Fruit fly (Drosophila melanogaster) whole organism, larva: Measurements from ENCODE around the gene Epg5.

Source experiments
- noc ChIP-seq: fragments of 200-800 bp; sonication (Bioruptor generic); optimal IDR thresholded peaks from 3 replicates; lab custom pipeline; 2019; ENCODE audit warnings: missing biosample characterization, mild to moderate bottlenecking, missing genetic modification characterization, moderate library complexity

Gene Epg5

DNA sequence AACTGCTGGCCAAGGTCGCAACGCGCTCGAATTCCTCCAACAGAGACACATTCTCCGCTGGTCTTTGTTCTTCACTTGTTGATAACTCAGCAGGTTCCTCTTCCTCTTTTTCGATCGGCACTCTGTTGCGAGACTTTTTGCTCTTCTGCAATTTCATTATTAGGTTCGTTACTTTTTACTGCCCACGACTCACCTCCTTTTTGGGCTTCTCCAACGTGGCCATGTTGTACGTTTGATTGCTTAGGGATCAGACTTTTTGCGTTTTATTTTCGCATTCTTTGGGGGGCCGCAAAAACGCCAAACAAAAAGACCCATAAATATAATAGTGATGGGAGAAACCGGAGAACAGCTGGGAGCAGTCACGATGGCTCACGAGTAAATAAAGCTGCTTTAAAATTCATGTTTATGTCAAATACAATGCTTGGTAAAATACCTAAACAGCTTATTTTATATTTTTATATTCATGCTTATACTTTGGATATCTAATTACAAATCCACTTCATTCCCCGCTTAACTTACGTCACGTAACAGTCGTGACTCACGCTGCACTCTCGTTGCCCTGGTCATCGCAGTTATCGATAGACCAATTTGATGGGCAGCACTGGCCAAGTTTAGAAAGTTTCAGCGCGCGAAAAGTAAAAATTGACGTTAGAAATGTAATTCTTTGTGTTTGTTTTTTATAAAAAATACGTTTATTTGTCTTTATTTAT lies at the start of gene Epg5:
TSS of gene Epg5 (minus strand) at position 326 of the 710 bp plus-strand sequence.
- TF ChIP-seq noc (tag; lab: Kevin White, UChicago): no peak

DNA sequence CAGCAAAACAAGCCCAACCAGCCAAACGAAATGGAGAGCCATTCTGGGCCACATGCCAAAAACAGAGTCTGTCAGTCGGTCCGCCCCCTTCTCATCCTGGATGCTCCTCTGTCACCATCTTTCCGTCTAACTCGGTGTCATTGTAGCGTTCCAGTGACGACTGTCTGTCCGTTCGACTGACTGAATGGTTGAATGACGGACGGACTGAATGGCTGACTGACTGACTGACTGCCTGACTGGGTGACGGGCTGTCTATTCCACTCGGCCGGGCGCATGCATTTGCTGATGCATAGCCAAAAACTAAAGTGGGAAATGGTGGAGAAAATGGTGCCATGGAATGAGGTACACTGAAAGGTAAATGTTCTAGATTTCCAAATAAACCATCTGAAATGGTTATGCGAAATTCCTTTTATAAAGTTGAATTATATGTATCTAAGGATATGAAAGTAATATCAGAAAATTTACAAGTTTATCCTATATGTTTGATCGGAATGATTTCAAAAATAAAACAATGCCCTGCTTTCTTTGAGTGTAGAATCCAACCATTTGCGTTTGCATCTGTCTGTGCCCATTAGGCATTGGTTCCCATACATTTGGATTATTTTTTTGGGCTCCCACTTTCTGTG lies 45.7 kb upstream of the Epg5 start:
- TF ChIP-seq noc (tag; lab: Kevin White, UChicago): no peak

DNA sequence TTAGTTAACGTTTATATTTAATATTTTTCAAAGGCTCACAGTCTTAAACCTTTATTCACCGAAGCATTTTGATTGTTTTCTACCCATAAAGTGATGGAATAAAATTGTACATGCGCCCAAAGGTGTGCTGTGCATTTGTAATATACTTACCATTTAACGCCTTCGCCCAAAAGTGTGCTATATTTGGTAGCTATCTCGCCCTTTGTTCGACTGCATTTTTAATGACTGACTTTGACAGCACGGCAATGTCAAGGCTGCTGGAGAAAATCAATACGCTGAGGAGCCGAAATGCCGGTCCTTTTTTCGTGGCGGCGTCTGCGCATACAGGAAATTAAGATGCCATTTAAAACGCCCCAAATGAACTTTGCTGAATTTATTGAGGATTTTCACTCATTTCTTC lies 40.1 kb upstream of the Epg5 start:
- TF ChIP-seq noc (tag; lab: Kevin White, UChicago): no peak

- no peak for TF ChIP-seq noc (tag; lab: Kevin White, UChicago)
Observed at dm6 chr3R:18796256-18796655, 37.6 kb upstream of the Epg5 start.

- TF ChIP-seq noc (tag; lab: Kevin White, UChicago): peak; percentile 17
Observed at dm6 chr3R:18795000-18795810, 36.5 kb upstream of the Epg5 start, which contains the start of gene CG7720. Gene CG7720, minus strand, starts transcription at chr3R:18795169.

- TF ChIP-seq noc (tag; lab: Kevin White, UChicago): no peak
Observed at dm6 chr3R:18794051-18794450, 35.4 kb upstream of the Epg5 start.

- no peak for TF ChIP-seq noc (tag; lab: Kevin White, UChicago)
Observed at dm6 chr3R:18790619-18791018, 31.9 kb upstream of the Epg5 start.

DNA sequence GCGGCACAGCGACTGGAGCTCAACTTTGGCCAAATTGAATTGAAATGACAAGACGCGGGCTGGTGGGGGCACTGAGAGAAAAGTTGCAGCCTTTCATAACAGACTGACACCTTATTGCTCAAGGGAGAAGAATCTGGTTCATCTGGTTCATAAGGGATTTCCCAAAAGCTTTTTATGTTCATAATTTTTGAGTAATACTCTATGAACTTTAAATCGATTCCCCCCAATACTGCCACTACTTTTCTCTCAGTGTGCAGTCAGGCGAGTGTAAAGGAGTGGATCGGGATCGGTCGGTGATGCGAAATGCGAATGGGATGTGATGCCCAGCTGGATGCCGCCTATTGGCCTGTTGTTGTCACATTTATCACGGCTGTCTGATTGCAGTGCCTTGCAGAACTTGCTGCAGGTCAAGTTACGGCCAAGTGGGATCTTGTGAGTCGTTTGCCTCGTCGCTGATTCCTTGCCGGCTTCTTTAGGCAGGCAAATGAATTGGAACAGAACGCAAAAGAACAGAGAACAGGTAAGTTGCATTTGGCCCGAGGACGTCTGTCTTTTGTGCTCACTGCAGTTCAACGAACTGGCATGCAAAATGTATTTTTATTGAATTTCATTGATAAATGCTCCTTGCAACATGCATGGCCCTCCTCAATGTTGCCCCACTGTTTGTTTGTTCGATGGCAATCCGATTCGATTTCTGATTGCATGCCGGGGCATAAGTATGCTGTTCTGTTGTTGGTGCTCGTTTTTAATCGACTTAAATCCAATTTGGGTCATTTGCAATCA lies 29.9 kb upstream of the Epg5 start:
- no peak for TF ChIP-seq noc (tag; lab: Kevin White, UChicago)

dm6 chr3R:18787237-18787636 lies 28.6 kb upstream of the Epg5 start:
- no peak for TF ChIP-seq noc (tag; lab: Kevin White, UChicago)

DNA sequence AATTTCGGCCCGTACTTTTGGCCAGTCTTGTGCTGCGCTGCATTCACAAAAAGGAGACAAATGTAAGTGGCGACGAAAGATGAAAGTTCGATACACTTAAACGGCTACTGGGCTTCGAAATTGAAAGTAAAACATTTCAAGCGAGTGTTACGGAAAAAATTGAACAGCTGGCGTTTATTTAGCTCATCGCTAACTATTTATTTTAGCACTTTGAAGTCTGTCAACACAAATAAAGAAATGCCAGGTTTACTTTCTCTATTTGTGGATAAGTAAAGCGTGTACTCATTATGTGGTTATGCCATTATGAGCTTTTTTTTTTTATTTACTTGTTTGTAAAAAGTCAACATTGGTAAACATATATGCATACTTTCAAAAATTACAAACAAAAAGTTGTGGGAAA lies 27.1 kb upstream of the Epg5 start:
- peak; percentile 53 for TF ChIP-seq noc (tag; lab: Kevin White, UChicago)

DNA sequence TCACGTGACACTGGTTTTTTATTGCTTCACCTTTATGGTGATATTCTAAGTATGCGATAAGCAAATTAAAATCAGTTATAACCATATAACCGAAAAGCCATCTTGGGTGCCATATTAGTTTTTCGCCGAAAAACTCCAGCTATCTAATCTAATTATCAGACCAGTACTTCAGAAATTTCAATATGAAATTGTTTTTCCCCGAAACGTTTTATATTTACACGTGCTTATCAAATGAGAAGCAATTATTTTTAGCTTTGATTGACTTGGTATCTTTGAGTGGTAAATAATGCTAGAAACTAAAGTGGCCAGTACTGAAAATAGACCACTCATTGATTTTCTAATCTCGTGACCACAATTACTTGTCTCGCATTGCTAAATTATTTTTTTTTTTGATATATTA lies 24.5 kb upstream of the Epg5 start:
- no peak for TF ChIP-seq noc (tag; lab: Kevin White, UChicago)

dm6 chr3R:18749786-18750185 lies 8.9 kb downstream of the Epg5 start:
- TF ChIP-seq noc (tag; lab: Kevin White, UChicago): no peak

DNA sequence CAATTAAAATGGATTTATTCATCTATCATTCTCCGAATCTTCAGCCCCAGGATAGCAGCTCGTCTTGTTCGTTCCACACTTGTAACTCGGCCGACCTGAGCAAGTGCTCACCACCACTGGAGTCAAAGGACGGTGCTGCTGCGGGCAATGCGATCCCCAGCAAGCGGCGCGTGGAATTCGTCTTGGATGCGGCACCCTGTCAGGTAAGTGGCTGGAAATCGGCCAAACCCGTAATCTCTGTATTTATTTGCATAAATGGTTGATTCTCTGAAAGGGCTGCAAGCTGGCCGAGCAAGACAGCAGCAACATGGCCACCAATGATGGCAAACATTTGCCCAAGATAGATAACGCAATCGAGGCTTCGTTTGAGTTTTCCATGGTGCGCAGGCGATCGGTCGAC lies 10.6 kb downstream of the Epg5 start:
- TF ChIP-seq noc (tag; lab: Kevin White, UChicago): no peak

DNA sequence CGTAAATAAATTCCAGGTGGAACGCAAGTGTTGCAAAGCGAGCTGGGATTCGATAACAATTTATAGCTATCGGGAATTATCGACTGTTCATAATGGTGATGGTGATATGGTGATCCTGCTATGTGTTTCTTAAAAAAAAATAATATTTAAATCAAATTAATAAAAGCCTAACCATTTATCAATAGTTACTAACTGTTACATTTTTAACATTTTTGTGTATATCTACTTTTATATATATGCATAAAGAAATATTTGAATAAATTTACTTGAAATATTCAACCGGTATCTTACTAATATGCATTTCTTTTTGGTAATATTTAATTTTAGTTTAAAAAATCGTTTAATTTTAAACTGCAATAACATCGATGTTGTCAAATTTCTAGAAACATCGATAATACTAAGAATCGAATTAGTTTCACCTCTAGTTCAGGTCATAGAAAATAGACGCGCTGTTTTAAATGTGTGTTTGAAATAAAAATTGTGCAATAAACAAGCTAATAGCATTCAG lies 12.7 kb downstream of the Epg5 start, which contains the start of the genes PGS1 and gwl:
TSS of gene PGS1 (minus strand) at position 81 of the 508 bp plus-strand sequence.
TSS of gene gwl (plus strand) at position 410 of the 508 bp plus-strand sequence.
- TF ChIP-seq noc (tag; lab: Kevin White, UChicago): no peak

- TF ChIP-seq noc (tag; lab: Kevin White, UChicago): peak; percentile 62
Observed at dm6 chr3R:18743270-18743922, 15.3 kb downstream of the Epg5 start, which contains the start of gene Mekk1. Gene Mekk1, minus strand, starts transcription at chr3R:18743594.
